Fruit fly (Drosophila melanogaster) whole organism, embryonic: ENCODE measurements around the gene Pi4KIIalpha.

Experiments used
- Antp ChIP-seq: fragments of 200-800 bp; sonication (Bioruptor generic); optimal IDR thresholded peaks from 3 replicates; lab custom pipeline; 2016; ENCODE audit warnings: missing biosample characterization, missing genetic modification characterization
- CG10274 ChIP-seq: fragments of 200-800 bp; sonication (Bioruptor generic); optimal IDR thresholded peaks from 3 replicates; lab custom pipeline; 2017; ENCODE audit warnings: missing biosample characterization, mild to moderate bottlenecking, missing genetic modification characterization
- CG10321 ChIP-seq: fragments of 200-800 bp; sonication (Bioruptor generic); IDR thresholded peaks from 2 replicates; pipeline ENCODE4 v1.3.6; 2022; ENCODE audit warnings: missing biosample characterization, missing genetic modification characterization
- CG10462 ChIP-seq: fragments of 200-800 bp; sonication (Bioruptor generic); optimal IDR thresholded peaks from 2 replicates; lab custom pipeline; 2016; ENCODE audit warnings: missing biosample characterization, missing genetic modification characterization
- CG10959 ChIP-seq: fragments of 200-800 bp; sonication (Bioruptor generic); IDR thresholded peaks from 2 replicates; pipeline ENCODE4 v1.3.6; 2022; ENCODE audit warnings: missing biosample characterization, missing genetic modification characterization
- CG11247 ChIP-seq: fragments of 200-800 bp; sonication (Bioruptor generic); IDR thresholded peaks from 2 replicates; pipeline ENCODE4 v1.3.6; 2022; ENCODE audit warnings: missing biosample characterization, missing genetic modification characterization
- CG12104 ChIP-seq: fragments of 200-800 bp; sonication (Bioruptor generic); optimal IDR thresholded peaks from 3 replicates; lab custom pipeline; 2016; ENCODE audit warnings: missing biosample characterization, missing genetic modification characterization
- CG13424 ChIP-seq: fragments of 200-800 bp; sonication (Bioruptor generic); optimal IDR thresholded peaks from 2 replicates; lab custom pipeline; 2019; ENCODE audit warnings: missing biosample characterization, mild to moderate bottlenecking, missing genetic modification characterization, moderate library complexity
- CG15011 ChIP-seq: fragments of 200-800 bp; sonication (Bioruptor generic); optimal IDR thresholded peaks from 3 replicates; lab custom pipeline; 2018; ENCODE audit warnings: missing biosample characterization, mild to moderate bottlenecking, missing genetic modification characterization
- CG1602 ChIP-seq: fragments of 200-800 bp; sonication (Bioruptor generic); optimal IDR thresholded peaks from 3 replicates; lab custom pipeline; 2016; ENCODE audit warnings: missing biosample characterization, missing genetic modification characterization
- CG17568 ChIP-seq: fragments of 200-800 bp; sonication (Bioruptor generic); optimal IDR thresholded peaks from 2 replicates; lab custom pipeline; 2018; ENCODE audit warnings: missing biosample characterization, mild to moderate bottlenecking, missing genetic modification characterization, moderate library complexity
- CG17829 ChIP-seq: fragments of 200-800 bp; optimal IDR thresholded peaks from 2 replicates; lab custom pipeline; 2019; ENCODE audit warnings: missing biosample characterization, mild to moderate bottlenecking, missing genetic modification characterization, moderate library complexity
- CG1832 ChIP-seq: fragments of 200-800 bp; sonication (Bioruptor generic); optimal IDR thresholded peaks from 2 replicates; lab custom pipeline; 2017; ENCODE audit warnings: missing biosample characterization, mild to moderate bottlenecking, missing genetic modification characterization, inconsistent platforms
- CG2116 ChIP-seq: fragments of 200-800 bp; sonication (Bioruptor generic); optimal IDR thresholded peaks from 3 replicates; lab custom pipeline; 2018; ENCODE audit warnings: missing biosample characterization, mild to moderate bottlenecking, missing genetic modification characterization
- CG32767 ChIP-seq: fragments of 200-800 bp; sonication (Bioruptor generic); IDR thresholded peaks from 2 replicates; pipeline ENCODE4 v1.3.6; 2022; ENCODE audit warnings: missing biosample characterization, missing genetic modification characterization
- CG34422 ChIP-seq: fragments of 200-800 bp; sonication (Bioruptor generic); IDR thresholded peaks from 3 replicates; pipeline ENCODE4 v1.3.6; 2022; ENCODE audit warnings: missing biosample characterization, missing genetic modification characterization
- CG3847 ChIP-seq: fragments of 200-800 bp; sonication (Bioruptor generic); IDR thresholded peaks from 2 replicates; pipeline ENCODE4 v1.3.6; 2022; ENCODE audit warnings: missing biosample characterization, missing genetic modification characterization
- CG4854 ChIP-seq: fragments of 200-800 bp; sonication (Bioruptor generic); optimal IDR thresholded peaks from 2 replicates; lab custom pipeline; 2016; ENCODE audit warnings: missing biosample characterization, missing genetic modification characterization, inconsistent platforms
- Dad ChIP-seq: fragments of 200-800 bp; sonication (Bioruptor generic); optimal IDR thresholded peaks from 3 replicates; lab custom pipeline; 2016; ENCODE audit warnings: missing biosample characterization, missing genetic modification characterization
- Doc3 ChIP-seq: fragments of 200-800 bp; sonication (Bioruptor generic); IDR thresholded peaks from 3 replicates; pipeline ENCODE4 v1.3.6; 2022; ENCODE audit warnings: missing biosample characterization, missing genetic modification characterization; ENCODE audit not compliant: partially characterized antibody
- Ets97D ChIP-seq: fragments of 200-800 bp; sonication (Bioruptor generic); optimal IDR thresholded peaks from 3 replicates; lab custom pipeline; 2016; ENCODE audit warnings: missing biosample characterization, missing genetic modification characterization
- Fer3 ChIP-seq: fragments of 200-800 bp; sonication (Bioruptor generic); optimal IDR thresholded peaks from 2 replicates; lab custom pipeline; 2018; ENCODE audit warnings: missing biosample characterization, mild to moderate bottlenecking, missing genetic modification characterization, moderate library complexity
- H15 ChIP-seq: fragments of 200-800 bp; sonication (Bioruptor generic); IDR thresholded peaks from 3 replicates; pipeline ENCODE4 v1.3.6; 2022; ENCODE audit warnings: missing biosample characterization, missing genetic modification characterization
- HHEX ChIP-seq: fragments of 200-800 bp; sonication (Bioruptor generic); optimal IDR thresholded peaks from 3 replicates; lab custom pipeline; 2017; ENCODE audit warnings: missing biosample characterization, mild to moderate bottlenecking, missing genetic modification characterization, missing genetic modification reagents
- Hey ChIP-seq: fragments of 200-800 bp; sonication (Bioruptor generic); optimal IDR thresholded peaks from 3 replicates; lab custom pipeline; 2018; ENCODE audit warnings: missing biosample characterization, mild to moderate bottlenecking, missing genetic modification characterization
- Mad ChIP-seq: fragments of 200-800 bp; sonication (Bioruptor generic); optimal IDR thresholded peaks from 2 replicates; lab custom pipeline; 2016; ENCODE audit warnings: missing biosample characterization, missing genetic modification characterization
- Max ChIP-seq: fragments of 200-800 bp; sonication (Bioruptor generic); optimal IDR thresholded peaks from 2 replicates; lab custom pipeline; 2016; ENCODE audit warnings: missing biosample characterization, mild to moderate bottlenecking, missing genetic modification characterization
- Neu2 ChIP-seq: fragments of 200-800 bp; sonication (Bioruptor generic); optimal IDR thresholded peaks from 3 replicates; lab custom pipeline; 2016; ENCODE audit warnings: missing biosample characterization, missing genetic modification characterization, borderline replicate concordance
- Nf-YB ChIP-seq: fragments of 200-800 bp; sonication (Bioruptor generic); optimal IDR thresholded peaks from 3 replicates; lab custom pipeline; 2019; ENCODE audit warnings: missing biosample characterization, mild to moderate bottlenecking, missing genetic modification characterization, moderate library complexity
- Oaz ChIP-seq: fragments of 200-800 bp; sonication (Bioruptor generic); IDR thresholded peaks from 2 replicates; pipeline ENCODE4 v1.3.6; 2022; ENCODE audit warnings: missing biosample characterization, missing genetic modification characterization
- ara ChIP-seq: fragments of 200-800 bp; sonication (Bioruptor generic); IDR thresholded peaks from 2 replicates; pipeline ENCODE4 v1.3.6; 2022; ENCODE audit warnings: missing biosample characterization, missing genetic modification characterization
- ash1 ChIP-seq: fragments of 200-800 bp; sonication (Bioruptor generic); optimal IDR thresholded peaks from 2 replicates; lab custom pipeline; 2018; ENCODE audit warnings: missing biosample characterization, mild to moderate bottlenecking, missing genetic modification characterization
- az2 ChIP-seq: fragments of 200-800 bp; sonication (Bioruptor generic); optimal IDR thresholded peaks from 3 replicates; lab custom pipeline; 2016; ENCODE audit warnings: missing biosample characterization, missing genetic modification characterization
- dysf ChIP-seq: fragments of 200-800 bp; sonication (Bioruptor generic); IDR thresholded peaks from 3 replicates; pipeline ENCODE4 v1.3.6; 2022; ENCODE audit warnings: missing biosample characterization, missing genetic modification characterization
- her ChIP-seq: fragments of 200-800 bp; sonication (Bioruptor generic); optimal IDR thresholded peaks from 2 replicates; lab custom pipeline; 2016; ENCODE audit warnings: missing biosample characterization, missing genetic modification characterization
- ind ChIP-seq: fragments of 200-800 bp; sonication (Bioruptor generic); optimal IDR thresholded peaks from 3 replicates; lab custom pipeline; 2016; ENCODE audit warnings: missing biosample characterization, missing genetic modification characterization
- jigr1 ChIP-seq: fragments of 200-800 bp; sonication (Bioruptor generic); IDR thresholded peaks from 3 replicates; pipeline ENCODE4 v1.3.6; 2022; ENCODE audit warnings: missing biosample characterization, missing genetic modification characterization
- lov ChIP-seq, 2 experiments: fragments of 200-800 bp in 1 of 2; fragments of >200 bp in 1 of 2; sonication (Bioruptor generic) in 1 of 2; IDR thresholded peaks in 1 of 2; optimal IDR thresholded peaks in 1 of 2; 2 replicates in 1 of 2; 3 replicates in 1 of 2; pipeline versions ENCODE4 v1.3.6 to Lab custom; 2017 to 2022; ENCODE audit warnings: missing biosample characterization in 1 of 2, missing genetic modification characterization in 1 of 2
- nerfin-2 ChIP-seq: fragments of 200-800 bp; sonication (Bioruptor generic); IDR thresholded peaks from 2 replicates; pipeline ENCODE4 v1.3.6; 2022; ENCODE audit warnings: missing biosample characterization, missing genetic modification characterization; ENCODE audit not compliant: partially characterized antibody
- odd ChIP-seq: fragments of 200-800 bp; sonication (Bioruptor generic); optimal IDR thresholded peaks from 2 replicates; lab custom pipeline; 2017; ENCODE audit warnings: missing biosample characterization, mild to moderate bottlenecking, missing genetic modification characterization
- onecut ChIP-seq: fragments of 200-800 bp; sonication (Bioruptor generic); IDR thresholded peaks from 2 replicates; pipeline ENCODE4 v1.3.6; 2022; ENCODE audit warnings: missing biosample characterization, missing genetic modification characterization
- phol ChIP-seq: fragments of 200-800 bp; sonication (Bioruptor generic); optimal IDR thresholded peaks from 3 replicates; lab custom pipeline; 2018; ENCODE audit warnings: missing biosample characterization, mild to moderate bottlenecking, missing genetic modification characterization, moderate library complexity
- pum ChIP-seq: fragments of 200-800 bp; sonication (Bioruptor generic); optimal IDR thresholded peaks from 2 replicates; lab custom pipeline; 2016; ENCODE audit warnings: missing biosample characterization, missing genetic modification characterization
- schlank ChIP-seq: fragments of 200-800 bp; sonication (Bioruptor generic); optimal IDR thresholded peaks from 2 replicates; lab custom pipeline; 2018; ENCODE audit warnings: missing biosample characterization, mild to moderate bottlenecking, missing genetic modification characterization
- stc ChIP-seq: fragments of 200-800 bp; sonication (Bioruptor generic); IDR thresholded peaks from 2 replicates; pipeline ENCODE4 v1.3.6; 2022; ENCODE audit warnings: missing biosample characterization, missing genetic modification characterization
- tx ChIP-seq: fragments of 200-800 bp; sonication (Bioruptor generic); optimal IDR thresholded peaks from 2 replicates; lab custom pipeline; 2016; ENCODE audit warnings: missing biosample characterization, missing genetic modification characterization
- unc-4 ChIP-seq: fragments of 200-800 bp; sonication (Bioruptor generic); IDR thresholded peaks from 2 replicates; pipeline ENCODE4 v1.3.6; 2022; ENCODE audit warnings: missing biosample characterization, missing genetic modification characterization; ENCODE audit not compliant: partially characterized antibody
- z ChIP-seq: fragments of 200-800 bp; sonication (Bioruptor generic); IDR thresholded peaks from 3 replicates; pipeline ENCODE4 v1.3.6; 2022; ENCODE audit warnings: missing biosample characterization, missing genetic modification characterization
- zen ChIP-seq: fragments of 200-800 bp; sonication (Bioruptor generic); optimal IDR thresholded peaks from 3 replicates; lab custom pipeline; 2018; ENCODE audit warnings: missing biosample characterization, mild to moderate bottlenecking, missing genetic modification characterization, moderate library complexity

Gene Pi4KIIalpha

DNA sequence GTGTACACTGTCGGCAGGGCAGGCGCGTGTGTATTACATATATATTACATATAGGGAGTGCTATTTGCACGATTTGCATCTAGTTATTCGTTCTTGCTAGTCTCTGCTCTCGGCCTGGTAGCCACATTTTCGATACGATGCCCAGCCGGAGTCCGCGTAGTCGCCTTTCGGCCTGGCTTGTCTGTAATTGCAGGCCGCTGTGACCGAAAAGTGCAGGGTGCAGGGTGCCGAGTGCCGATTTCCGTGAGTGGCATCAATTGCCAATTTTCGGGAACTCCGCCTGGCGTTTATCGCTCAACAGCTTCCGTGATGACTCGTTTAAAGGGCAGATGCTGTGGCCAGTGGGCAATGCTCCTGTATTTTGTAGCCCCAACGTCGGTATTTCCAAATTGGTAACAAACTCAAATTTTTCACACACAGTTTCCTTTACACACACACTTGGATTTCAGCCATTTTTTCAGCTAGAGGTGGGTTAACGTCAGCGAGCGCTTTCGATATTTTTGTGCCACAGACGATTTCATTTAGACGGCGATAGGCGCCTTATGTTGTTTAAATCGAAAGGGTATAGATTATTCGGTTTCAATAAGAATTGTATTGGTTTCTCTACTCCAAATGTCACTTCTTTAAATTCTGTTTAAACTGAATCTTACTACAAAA, 24.5 kb upstream of the Pi4KIIalpha start, which contains the start of gene CG2926 (continued):
- no peak for TF ChIP-seq Neu2 (GFP tag; lab: Kevin White, UChicago)
- no peak for TF ChIP-seq CG10959
- TF ChIP-seq Max (GFP tag; lab: Kevin White, UChicago) = no peak
- TF ChIP-seq CG11247 = peak; percentile 26; the same call in 1 of the 2 replicates
- no peak for TF ChIP-seq Hey (tag; lab: Kevin White, UChicago)
- TF ChIP-seq Nf-YB = no peak
- TF ChIP-seq H15 (GFP tag; lab: Robert Waterston, UW) = no peak; the same call in 2 of the 3 replicates
- TF ChIP-seq HHEX (GFP tag; lab: Kevin White, UChicago) = no peak
- TF ChIP-seq lov (optimal IDR thresholded peaks at IDR 0.05; lab: Kevin White, UChicago) = no peak
- 0 out of 3 replicates have a peak, but pooled peaks have one; percentile 5 for TF ChIP-seq lov (GFP tag; IDR thresholded peaks at IDR 0.05; lab: Robert Waterston, UW)
- no peak for TF ChIP-seq CG17568
- no peak for TF ChIP-seq ara
- TF ChIP-seq CG34422 (GFP tag; lab: Robert Waterston, UW) = peak; percentile 82; the same call in 2 of the 3 replicates
- TF ChIP-seq CG4854 (GFP tag; lab: Kevin White, UChicago) = no peak
- TF ChIP-seq onecut (GFP tag; lab: Robert Waterston, UW) = peak; percentile 47
- TF ChIP-seq Doc3 (GFP tag; lab: Robert Waterston, UW) = peak; percentile 74; the same call in 2 of the 3 replicates
- TF ChIP-seq jigr1 (GFP tag; lab: Robert Waterston, UW) = no peak
- no peak for TF ChIP-seq z
- no peak for TF ChIP-seq schlank (tag; lab: Kevin White, UChicago)
- TF ChIP-seq phol = peak; percentile 97
- TF ChIP-seq ind (GFP tag; lab: Kevin White, UChicago) = no peak
- TF ChIP-seq CG13424 (tag; lab: Kevin White, UChicago) = no peak
- TF ChIP-seq pum (GFP tag; lab: Kevin White, UChicago) = peak; percentile 17
- TF ChIP-seq Fer3 (tag; lab: Kevin White, UChicago) = no peak
- peak; percentile 69 for TF ChIP-seq CG2116
- no peak for TF ChIP-seq Dad (GFP tag; lab: Kevin White, UChicago)
- no peak for TF ChIP-seq ash1
- peak; percentile 42; the same call in 1 of the 2 replicates for TF ChIP-seq CG3847 (GFP tag; lab: Robert Waterston, UW)
- TF ChIP-seq CG10274 (GFP tag; lab: Kevin White, UChicago) = no peak
- TF ChIP-seq CG32767 (GFP tag; lab: Robert Waterston, UW) = peak; percentile 57; the same call in 1 of the 2 replicates
- 0 out of 2 replicates have a peak, but pooled peaks have one; percentile 9 for TF ChIP-seq stc (GFP tag; lab: Robert Waterston, UW)
- TF ChIP-seq Antp (GFP tag; lab: Kevin White, UChicago) = peak; percentile 16
- TF ChIP-seq CG10321 (GFP tag; lab: Robert Waterston, UW) = no peak
- TF ChIP-seq CG12104 (GFP tag; lab: Kevin White, UChicago) = no peak
- TF ChIP-seq Ets97D (GFP tag; lab: Kevin White, UChicago) = peak; percentile 55
- peak; percentile 45; the same call in 1 of the 3 replicates for TF ChIP-seq dysf (GFP tag; lab: Robert Waterston, UW)
- no peak for TF ChIP-seq CG1832 (GFP tag; lab: Kevin White, UChicago)
- no peak for TF ChIP-seq Oaz (GFP tag; lab: Robert Waterston, UW)
- TF ChIP-seq CG17829 (tag; lab: Kevin White, UChicago) = peak; percentile 57
- no peak for TF ChIP-seq CG1602 (GFP tag; lab: Kevin White, UChicago)
- no peak for TF ChIP-seq az2 (GFP tag; lab: Kevin White, UChicago)
- TF ChIP-seq her (GFP tag; lab: Kevin White, UChicago) = peak; percentile 55
- peak; percentile 84 for TF ChIP-seq unc-4 (GFP tag; lab: Robert Waterston, UW)
- peak; percentile 47 for TF ChIP-seq Mad
- no peak for TF ChIP-seq zen (tag; lab: Kevin White, UChicago)
- TF ChIP-seq nerfin-2 (GFP tag; lab: Robert Waterston, UW) = peak; percentile 59
- TF ChIP-seq CG10462 = no peak
- peak; percentile 13 for TF ChIP-seq tx (GFP tag; lab: Kevin White, UChicago)
- TF ChIP-seq CG15011 (GFP tag; lab: Kevin White, UChicago) = no peak
- TF ChIP-seq odd (GFP tag; lab: Kevin White, UChicago) = no peak
